Fruit fly (Drosophila melanogaster): ENCODE results near the gene CG43061.

DNA sequence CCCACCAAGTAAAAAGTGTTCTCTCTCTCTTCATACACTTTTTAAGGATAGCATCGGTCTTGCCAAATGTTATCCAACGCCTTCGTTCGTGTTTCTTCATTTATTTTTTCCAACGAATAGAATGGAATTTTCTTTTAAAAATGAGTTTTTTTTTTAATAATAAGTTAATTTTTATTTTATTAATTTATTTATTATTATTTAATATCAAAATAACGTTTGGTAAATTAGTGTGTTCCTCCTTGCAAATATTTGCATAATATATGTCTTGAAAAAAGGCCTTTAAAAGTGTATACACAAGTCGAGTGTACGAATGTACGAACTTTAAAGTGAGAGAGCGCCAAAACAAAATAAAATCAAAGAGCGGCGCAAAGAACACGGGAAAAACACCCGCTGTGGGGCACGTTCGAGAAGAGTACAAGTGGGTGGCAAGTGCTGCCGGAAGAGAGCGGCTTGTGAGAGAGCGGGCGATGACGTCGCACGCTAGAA is 22.2 kb upstream of the CG43061 start:
- TF ChIP-seq CG1602 (GFP tag; optimal IDR thresholded peaks at IDR 0.05) (peak; percentile 78), eyg (GFP tag; optimal IDR thresholded peaks at IDR 0.05) (no peak), otp (GFP tag; IDR thresholded peaks at IDR 0.05) (no peak), CG16779 (GFP tag; IDR thresholded peaks at IDR 0.05) (no peak), CG15011 (GFP tag; optimal IDR thresholded peaks at IDR 0.05) (no peak), Asciz (GFP tag; optimal IDR thresholded peaks at IDR 0.05) (peak; percentile 89)

Measured in whole organism, embryonic.